Worm (Caenorhabditis elegans) whole organism, L2 larva: ENCODE measurements around the gene clec-86.

ENCODE experiments used
- C34F6.9 ChIP-seq: fragments of 150-350 bp; optimal IDR thresholded peaks from 2 replicates; lab custom pipeline; 2014; ENCODE audit warnings: missing biosample characterization, missing genetic modification characterization
- F13H6.1 ChIP-seq: sonication (generic microtip); optimal IDR thresholded peaks from 2 replicates; lab custom pipeline; 2016; ENCODE audit warnings: missing genetic modification characterization, missing compliant biosample characterization
- R02D3.7 ChIP-seq: fragments of 150-350 bp; optimal IDR thresholded peaks from 2 replicates; lab custom pipeline; 2014; ENCODE audit warnings: missing biosample characterization, missing genetic modification characterization
- ZK546.5 ChIP-seq: sonication (generic microtip); optimal IDR thresholded peaks from 2 replicates; lab custom pipeline; 2017; ENCODE audit warnings: missing biosample characterization, missing genetic modification characterization
- alr-1 ChIP-seq: fragments of 150-350 bp; optimal IDR thresholded peaks from 2 replicates; lab custom pipeline; 2014; ENCODE audit warnings: missing biosample characterization, missing genetic modification characterization
- aly-2 ChIP-seq: fragments of 150-350 bp; optimal IDR thresholded peaks from 2 replicates; lab custom pipeline; 2014; ENCODE audit warnings: missing biosample characterization, missing genetic modification characterization
- ama-1 ChIP-seq: fragments of 150-350 bp; optimal IDR thresholded peaks from 2 replicates; lab custom pipeline; 2018; ENCODE audit warnings: inconsistent platforms
- blmp-1 ChIP-seq: sonication (generic microtip); optimal IDR thresholded peaks from 2 replicates; lab custom pipeline; 2017; ENCODE audit warnings: missing genetic modification characterization, mild to moderate bottlenecking, missing compliant biosample characterization, antibody characterized with exemption, moderate library complexity; ENCODE audit not compliant: insufficient read depth
- ceh-16 ChIP-seq: fragments of 150-350 bp; optimal IDR thresholded peaks from 2 replicates; lab custom pipeline; 2014; ENCODE audit warnings: missing biosample characterization, missing genetic modification characterization
- ceh-82 ChIP-seq: fragments of 150-350 bp; optimal IDR thresholded peaks from 2 replicates; lab custom pipeline; 2014; ENCODE audit warnings: missing biosample characterization, missing genetic modification characterization
- crh-2 ChIP-seq: sonication (generic microtip); optimal IDR thresholded peaks from 2 replicates; lab custom pipeline; 2017; ENCODE audit warnings: missing biosample characterization, missing genetic modification characterization
- egl-27 ChIP-seq: sonication (generic microtip); optimal IDR thresholded peaks from 3 replicates; lab custom pipeline; 2017; ENCODE audit warnings: missing biosample characterization, missing genetic modification reagents, missing genetic modification characterization
- elt-1 ChIP-seq: fragments of 150-350 bp; optimal IDR thresholded peaks from 2 replicates; lab custom pipeline; 2014; ENCODE audit warnings: missing biosample characterization, missing genetic modification characterization
- elt-3 ChIP-seq: sonication (generic microtip); optimal IDR thresholded peaks from 2 replicates; lab custom pipeline; 2017; ENCODE audit warnings: missing biosample characterization, missing genetic modification characterization
- fos-1 ChIP-seq: fragments of 150-350 bp; optimal IDR thresholded peaks from 2 replicates; lab custom pipeline; 2014; ENCODE audit warnings: missing biosample characterization, missing genetic modification characterization
- lin-11 ChIP-seq: fragments of 150-350 bp; sonication (generic microtip); optimal IDR thresholded peaks from 2 replicates; lab custom pipeline; 2014; ENCODE audit warnings: missing biosample characterization, missing genetic modification characterization, inconsistent platforms, mixed read lengths
- lin-13 ChIP-seq: fragments of 150-350 bp; optimal IDR thresholded peaks from 2 replicates; lab custom pipeline; 2014; ENCODE audit warnings: missing biosample characterization, missing genetic modification reagents, missing genetic modification characterization
- lin-39 ChIP-seq: fragments of 150-350 bp; optimal IDR thresholded peaks from 2 replicates; lab custom pipeline; 2014; ENCODE audit warnings: missing biosample characterization, missing genetic modification reagents, missing genetic modification characterization
- lsy-2 ChIP-seq, 2 experiments: fragments of 150-350 bp in 1 of 2; sonication (generic microtip) in 1 of 2; optimal IDR thresholded peaks; 2 replicates each; lab custom pipeline; 2014 to 2017; ENCODE audit warnings: missing biosample characterization in 2 of 2, missing genetic modification characterization in 2 of 2
- mab-5 ChIP-seq: fragments of 150-350 bp; optimal IDR thresholded peaks from 2 replicates; lab custom pipeline; 2014; ENCODE audit warnings: missing biosample characterization, missing genetic modification characterization
- mbf-1 ChIP-seq: sonication (generic microtip); optimal IDR thresholded peaks from 2 replicates; lab custom pipeline; 2017; ENCODE audit warnings: missing biosample characterization, missing genetic modification characterization
- mdl-1 ChIP-seq, 2 experiments: fragments of 150-350 bp in 1 of 2; sonication (generic microtip) in 1 of 2; optimal IDR thresholded peaks; 2 replicates each; lab custom pipeline; 2017; ENCODE audit warnings: missing biosample characterization in 2 of 2, missing genetic modification characterization in 2 of 2
- nhr-10 ChIP-seq: sonication (generic microtip); optimal IDR thresholded peaks from 2 replicates; lab custom pipeline; 2017; ENCODE audit warnings: missing biosample characterization, missing genetic modification characterization
- nhr-11 ChIP-seq: fragments of 150-350 bp; optimal IDR thresholded peaks from 2 replicates; lab custom pipeline; 2014; ENCODE audit warnings: missing biosample characterization, missing genetic modification characterization
- nhr-12 ChIP-seq: fragments of 150-350 bp; optimal IDR thresholded peaks from 2 replicates; lab custom pipeline; 2014; ENCODE audit warnings: missing biosample characterization, missing genetic modification characterization
- nhr-129 ChIP-seq: fragments of 150-350 bp; optimal IDR thresholded peaks from 2 replicates; lab custom pipeline; 2014; ENCODE audit warnings: missing biosample characterization, missing genetic modification characterization
- nhr-21 ChIP-seq: fragments of 150-350 bp; optimal IDR thresholded peaks from 2 replicates; lab custom pipeline; 2014; ENCODE audit warnings: missing biosample characterization, missing genetic modification characterization
- nhr-23 ChIP-seq: fragments of 150-350 bp; optimal IDR thresholded peaks from 2 replicates; lab custom pipeline; 2014; ENCODE audit warnings: missing biosample characterization, missing genetic modification reagents, missing genetic modification characterization
- nhr-237 ChIP-seq: fragments of 150-350 bp; optimal IDR thresholded peaks from 2 replicates; lab custom pipeline; 2014; ENCODE audit warnings: missing biosample characterization, missing genetic modification characterization
- nhr-25 ChIP-seq: fragments of 150-350 bp; sonication (generic microtip); optimal IDR thresholded peaks from 3 replicates; lab custom pipeline; 2014; ENCODE audit warnings: missing biosample characterization, missing genetic modification characterization
- nhr-6 ChIP-seq: fragments of 150-350 bp; optimal IDR thresholded peaks from 2 replicates; lab custom pipeline; 2014; ENCODE audit warnings: missing biosample characterization, missing genetic modification characterization
- peb-1 ChIP-seq: fragments of 150-350 bp; optimal IDR thresholded peaks from 2 replicates; lab custom pipeline; 2014; ENCODE audit warnings: missing biosample characterization, missing genetic modification characterization
- skn-1 ChIP-seq: sonication (generic microtip); optimal IDR thresholded peaks from 2 replicates; lab custom pipeline; 2017; ENCODE audit warnings: missing biosample characterization, missing genetic modification characterization
- sma-3 ChIP-seq: sonication (generic microtip); optimal IDR thresholded peaks from 2 replicates; lab custom pipeline; 2016; ENCODE audit warnings: missing genetic modification reagents, missing genetic modification characterization, missing compliant biosample characterization
- sma-9 ChIP-seq, 2 experiments: fragments of 150-350 bp in 1 of 2; sonication (generic microtip) in 1 of 2; optimal IDR thresholded peaks; 2 replicates each; lab custom pipeline; 2014 to 2016; ENCODE audit warnings: missing genetic modification characterization in 2 of 2, mild to moderate bottlenecking in 1 of 2, missing biosample characterization in 1 of 2, missing compliant biosample characterization in 1 of 2, missing genetic modification reagents in 1 of 2, moderate library complexity in 1 of 2
- snpc-4 ChIP-seq: fragments of 150-350 bp; optimal IDR thresholded peaks from 2 replicates; lab custom pipeline; 2014; ENCODE audit warnings: missing biosample characterization, missing genetic modification characterization
- unc-39 ChIP-seq: fragments of 150-350 bp; optimal IDR thresholded peaks from 2 replicates; lab custom pipeline; 2014; ENCODE audit warnings: missing biosample characterization, missing genetic modification characterization
- unc-55 ChIP-seq: fragments of 150-350 bp; sonication (generic microtip); optimal IDR thresholded peaks from 3 replicates; lab custom pipeline; 2014; ENCODE audit warnings: missing biosample characterization, missing genetic modification reagents, missing genetic modification characterization
- unc-62 ChIP-seq: fragments of 150-350 bp; optimal IDR thresholded peaks from 2 replicates; lab custom pipeline; 2014; ENCODE audit warnings: missing biosample characterization, missing genetic modification reagents, missing genetic modification characterization
- zag-1 ChIP-seq: fragments of 150-350 bp; optimal IDR thresholded peaks from 2 replicates; lab custom pipeline; 2014; ENCODE audit warnings: missing biosample characterization, missing genetic modification characterization
- ztf-11 ChIP-seq: sonication (generic microtip); optimal IDR thresholded peaks from 2 replicates; lab custom pipeline; 2017; ENCODE audit warnings: missing biosample characterization, missing genetic modification characterization

The clec-86 gene

ce11 chrX:7139614-7140013, at the start of gene clec-86:
clec-86 (plus strand) TSS chrX:7139875.
- TF ChIP-seq snpc-4 (tag; lab: Kevin White, UChicago) (no peak), fos-1 (tag; lab: Kevin White, UChicago) (peak; percentile 3)

DNA sequence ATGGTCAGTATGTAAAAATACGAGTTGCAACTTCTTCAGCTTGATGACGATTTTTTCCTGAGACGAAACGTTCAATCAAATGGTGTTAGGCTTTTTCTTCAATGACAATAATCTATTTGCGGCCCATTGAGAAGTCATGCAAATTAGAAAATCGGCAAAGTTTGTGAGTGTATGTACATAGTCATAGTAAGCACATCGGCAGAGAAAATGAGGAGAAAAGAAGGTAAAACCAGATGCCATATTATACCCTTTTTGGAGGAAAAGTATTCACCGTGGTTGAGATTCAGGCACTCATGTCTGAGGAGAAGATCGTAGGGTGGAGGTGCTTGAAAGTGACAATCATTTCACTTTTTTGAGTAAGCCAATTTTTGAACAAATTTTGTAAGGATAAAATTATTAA, 43.3 kb upstream of the clec-86 start, which contains the start of gene C36B7.5:
Gene C36B7.5, minus strand, starts transcription at position 101 of the 400 bp plus-strand sequence.
- TF ChIP-seq zag-1 (tag; lab: Kevin White, UChicago) (no peak), alr-1 (tag; lab: Kevin White, UChicago) (no peak), fos-1 (tag; lab: Kevin White, UChicago) (no peak), sma-3 (no peak), lsy-2 (tag; optimal IDR thresholded peaks at IDR 0.05; lab: Kevin White, UChicago) (no peak), elt-1 (tag; lab: Kevin White, UChicago) (no peak), lin-13 (GFP tag; lab: Kevin White, UChicago) (no peak), mab-5 (tag; lab: Kevin White, UChicago) (no peak), aly-2 (no peak), F13H6.1 (tag; lab: Kevin White, UChicago) (no peak), egl-27 (no peak), mdl-1 (tag; optimal IDR thresholded peaks at IDR 0.05; lab: Kevin White, UChicago) (no peak), mbf-1 (no peak), unc-55 (no peak), nhr-11 (tag; lab: Kevin White, UChicago) (no peak), nhr-10 (tag; lab: Kevin White, UChicago) (no peak), ztf-11 (tag; lab: Kevin White, UChicago) (no peak), nhr-23 (tag; lab: Kevin White, UChicago) (no peak), ceh-16 (tag; lab: Kevin White, UChicago) (no peak)

ce11 chrX:7099049-7099448, 40.6 kb upstream of the clec-86 start:
- TF ChIP-seq nhr-25 (tag; lab: Kevin White, UChicago), result no peak
- TF ChIP-seq sma-9 (GFP tag; optimal IDR thresholded peaks at IDR 0.05; lab: Kevin White, UChicago), result no peak
- no peak for TF ChIP-seq sma-9 (tag; optimal IDR thresholded peaks at IDR 0.05; lab: Kevin White, UChicago)
- TF ChIP-seq lin-39, result no peak
- TF ChIP-seq R02D3.7 (tag; lab: Kevin White, UChicago), result no peak
- no peak for TF ChIP-seq ztf-11 (tag; lab: Kevin White, UChicago)
- TF ChIP-seq elt-1 (tag; lab: Kevin White, UChicago), result no peak
- TF ChIP-seq skn-1, result no peak
- TF ChIP-seq nhr-21, result no peak

ce11 chrX:7100290-7100689, 39.4 kb upstream of the clec-86 start, which contains the start of gene C36B7.6:
C36B7.6 (minus strand) TSS chrX:7100338.
- TF ChIP-seq ceh-16 (tag; lab: Kevin White, UChicago), result no peak
- peak; percentile 30 for TF ChIP-seq crh-2 (tag; lab: Kevin White, UChicago)
- no peak for TF ChIP-seq nhr-12 (tag; lab: Kevin White, UChicago)
- no peak for TF ChIP-seq lin-11 (tag; lab: Kevin White, UChicago)
- TF ChIP-seq nhr-25 (tag; lab: Kevin White, UChicago), result no peak
- TF ChIP-seq ZK546.5 (tag; lab: Kevin White, UChicago), result no peak
- TF ChIP-seq F13H6.1 (tag; lab: Kevin White, UChicago), result no peak
- TF ChIP-seq unc-39 (tag; lab: Kevin White, UChicago), result no peak
- peak; percentile 37 for TF ChIP-seq unc-55
- TF ChIP-seq mbf-1, result no peak
- TF ChIP-seq elt-3, result no peak
- no peak for TF ChIP-seq skn-1
- no peak for TF ChIP-seq lin-39
- TF ChIP-seq nhr-6 (tag; lab: Kevin White, UChicago), result no peak
- TF ChIP-seq alr-1 (tag; lab: Kevin White, UChicago), result no peak
- TF ChIP-seq unc-62 (GFP tag; lab: Kevin White, UChicago), result no peak
- no peak for TF ChIP-seq mdl-1 (tag; optimal IDR thresholded peaks at IDR 0.05; lab: Kevin White, UChicago)
- peak; percentile 53 for TF ChIP-seq nhr-129 (tag; lab: Kevin White, UChicago)
- TF ChIP-seq ceh-82 (tag; lab: Kevin White, UChicago), result no peak
- no peak for TF ChIP-seq nhr-11 (tag; lab: Kevin White, UChicago)
- TF ChIP-seq nhr-10 (tag; lab: Kevin White, UChicago), result no peak
- no peak for TF ChIP-seq peb-1 (tag; lab: Kevin White, UChicago)
- no peak for TF ChIP-seq snpc-4 (tag; lab: Kevin White, UChicago)
- TF ChIP-seq R02D3.7 (tag; lab: Kevin White, UChicago), result no peak
- TF ChIP-seq ztf-11 (tag; lab: Kevin White, UChicago), result no peak
- peak; percentile 3 for TF ChIP-seq sma-3
- TF ChIP-seq nhr-21, result no peak
- no peak for TF ChIP-seq nhr-237 (tag; lab: Kevin White, UChicago)
- peak; percentile 54 for TF ChIP-seq C34F6.9
- no peak for TF ChIP-seq blmp-1 (tag; lab: Kevin White, UChicago)
- no peak for TF ChIP-seq lsy-2 (tag; optimal IDR thresholded peaks at IDR 0.05; lab: Kevin White, UChicago)
- peak; percentile 43 for TF ChIP-seq fos-1 (tag; lab: Kevin White, UChicago)
- TF ChIP-seq ama-1 (lab: Kevin White, UChicago), result no peak
- no peak for TF ChIP-seq aly-2
- TF ChIP-seq mab-5 (tag; lab: Kevin White, UChicago), result no peak
- TF ChIP-seq nhr-23 (tag; lab: Kevin White, UChicago), result no peak
- no peak for TF ChIP-seq egl-27
- TF ChIP-seq sma-9 (GFP tag; optimal IDR thresholded peaks at IDR 0.05; lab: Kevin White, UChicago), result no peak
- no peak for TF ChIP-seq sma-9 (tag; optimal IDR thresholded peaks at IDR 0.05; lab: Kevin White, UChicago)
- TF ChIP-seq zag-1 (tag; lab: Kevin White, UChicago), result no peak
